Worm (Caenorhabditis elegans): ENCODE results near the gene T25B6.5.

ce11 chrX:8997450-8998075 is 24.0 kb downstream of the T25B6.5 start, which contains the start of gene C24A3.2:
- TF ChIP-seq him-1 (tag; optimal IDR thresholded peaks at IDR 0.05) (no peak), dao-5 (tag; optimal IDR thresholded peaks at IDR 0.05) (no peak)

All from whole organism, L4/young adult.